Worm (Caenorhabditis elegans) whole organism, L3 larva: ENCODE measurements around the gene hmp-1.

Experiments
- ZK546.5 ChIP-seq: sonication (generic microtip); optimal IDR thresholded peaks from 2 replicates; lab custom pipeline; 2017; ENCODE audit warnings: missing biosample characterization, missing genetic modification characterization
- aly-2 ChIP-seq: fragments of 150-350 bp; optimal IDR thresholded peaks from 2 replicates; lab custom pipeline; 2014; ENCODE audit warnings: missing biosample characterization, missing genetic modification characterization
- ceh-16 ChIP-seq: sonication (generic microtip); optimal IDR thresholded peaks from 2 replicates; lab custom pipeline; 2017; ENCODE audit warnings: missing biosample characterization, missing genetic modification characterization
- ceh-82 ChIP-seq: fragments of 150-350 bp; optimal IDR thresholded peaks from 2 replicates; lab custom pipeline; 2014; ENCODE audit warnings: missing biosample characterization, missing genetic modification characterization
- ceh-9 ChIP-seq: sonication (generic microtip); optimal IDR thresholded peaks from 2 replicates; lab custom pipeline; 2018; ENCODE audit warnings: missing biosample characterization, missing genetic modification characterization
- daf-12 ChIP-seq: fragments of 150-350 bp; optimal IDR thresholded peaks from 2 replicates; lab custom pipeline; 2014; ENCODE audit warnings: missing biosample characterization, missing genetic modification reagents, missing genetic modification characterization
- egl-27 ChIP-seq: sonication (generic microtip); optimal IDR thresholded peaks from 4 replicates; lab custom pipeline; 2017; ENCODE audit warnings: missing biosample characterization, missing genetic modification reagents, missing genetic modification characterization
- egl-5 ChIP-seq: fragments of 150-350 bp; optimal IDR thresholded peaks from 2 replicates; lab custom pipeline; 2017; ENCODE audit warnings: missing biosample characterization, missing genetic modification reagents, missing genetic modification characterization, inconsistent platforms
- elt-2 ChIP-seq: sonication (generic microtip); optimal IDR thresholded peaks from 2 replicates; lab custom pipeline; 2016; ENCODE audit warnings: missing genetic modification reagents, mild to moderate bottlenecking, missing genetic modification characterization, missing compliant biosample characterization
- fkh-10 ChIP-seq: sonication (generic microtip); optimal IDR thresholded peaks from 2 replicates; lab custom pipeline; 2017; ENCODE audit warnings: missing biosample characterization, missing genetic modification reagents, missing genetic modification characterization
- fkh-2 ChIP-seq: fragments of 150-350 bp; optimal IDR thresholded peaks from 2 replicates; lab custom pipeline; 2014; ENCODE audit warnings: missing biosample characterization, missing genetic modification reagents, missing genetic modification characterization
- fos-1 ChIP-seq: fragments of 150-350 bp; optimal IDR thresholded peaks from 2 replicates; lab custom pipeline; 2014; ENCODE audit warnings: missing biosample characterization, missing genetic modification characterization
- hmg-11 ChIP-seq: sonication (generic microtip); optimal IDR thresholded peaks from 2 replicates; lab custom pipeline; 2016; ENCODE audit warnings: missing genetic modification characterization, missing compliant biosample characterization
- jun-1 ChIP-seq: fragments of 150-350 bp; optimal IDR thresholded peaks from 2 replicates; lab custom pipeline; 2014; ENCODE audit warnings: missing biosample characterization, missing genetic modification reagents, missing genetic modification characterization
- lin-15B ChIP-seq: fragments of 150-350 bp; optimal IDR thresholded peaks from 2 replicates; lab custom pipeline; 2014; ENCODE audit warnings: missing biosample characterization, missing genetic modification characterization
- lin-39 ChIP-seq: fragments of 150-350 bp; optimal IDR thresholded peaks from 2 replicates; lab custom pipeline; 2018; ENCODE audit warnings: missing biosample characterization, missing genetic modification reagents, missing genetic modification characterization
- lsy-12 ChIP-seq: sonication (generic microtip); optimal IDR thresholded peaks from 2 replicates; lab custom pipeline; 2016; ENCODE audit warnings: mild to moderate bottlenecking, missing genetic modification characterization, missing compliant biosample characterization
- mdl-1 ChIP-seq: fragments of 150-350 bp; optimal IDR thresholded peaks from 2 replicates; lab custom pipeline; 2014; ENCODE audit warnings: missing biosample characterization, missing genetic modification characterization
- nfya-1 ChIP-seq: sonication (generic microtip); optimal IDR thresholded peaks from 2 replicates; lab custom pipeline; 2017; ENCODE audit warnings: missing genetic modification characterization, mild to moderate bottlenecking, missing compliant biosample characterization, antibody characterized with exemption, moderate library complexity; ENCODE audit not compliant: insufficient read depth
- nhr-23 ChIP-seq: fragments of 150-350 bp; optimal IDR thresholded peaks from 2 replicates; lab custom pipeline; 2014; ENCODE audit warnings: missing biosample characterization, missing genetic modification reagents, missing genetic modification characterization
- nhr-25 ChIP-seq: sonication (generic microtip); optimal IDR thresholded peaks from 2 replicates; lab custom pipeline; 2017; ENCODE audit warnings: missing biosample characterization, missing genetic modification characterization
- nhr-28 ChIP-seq: fragments of 150-350 bp; optimal IDR thresholded peaks from 2 replicates; lab custom pipeline; 2014; ENCODE audit warnings: missing biosample characterization, missing genetic modification characterization
- nhr-43 ChIP-seq: sonication (generic microtip); optimal IDR thresholded peaks from 2 replicates; lab custom pipeline; 2016; ENCODE audit warnings: mild to moderate bottlenecking, missing genetic modification characterization, missing compliant biosample characterization; ENCODE audit not compliant: poor library complexity, severe bottlenecking
- nhr-67 ChIP-seq: fragments of 150-350 bp; optimal IDR thresholded peaks from 2 replicates; lab custom pipeline; 2014; ENCODE audit warnings: missing biosample characterization, missing genetic modification characterization
- nhr-76 ChIP-seq: fragments of 150-350 bp; sonication (generic microtip); optimal IDR thresholded peaks from 5 replicates; lab custom pipeline; 2014; ENCODE audit warnings: missing biosample characterization, missing genetic modification characterization
- pha-4 ChIP-seq: fragments of 150-350 bp; optimal IDR thresholded peaks from 2 replicates; lab custom pipeline; 2014; ENCODE audit warnings: missing biosample characterization, missing genetic modification reagents, missing genetic modification characterization
- pqm-1 ChIP-seq: fragments of 150-350 bp; optimal IDR thresholded peaks from 2 replicates; lab custom pipeline; 2017; ENCODE audit warnings: missing biosample characterization, missing genetic modification characterization, inconsistent platforms
- snpc-4 ChIP-seq: fragments of 150-350 bp; optimal IDR thresholded peaks from 2 replicates; lab custom pipeline; 2014; ENCODE audit warnings: missing biosample characterization, missing genetic modification characterization
- tbx-2 ChIP-seq: sonication (generic microtip); optimal IDR thresholded peaks from 2 replicates; lab custom pipeline; 2016; ENCODE audit warnings: mild to moderate bottlenecking, missing genetic modification characterization, missing compliant biosample characterization
- unc-39 ChIP-seq: sonication (generic microtip); optimal IDR thresholded peaks from 4 replicates; lab custom pipeline; 2017; ENCODE audit warnings: missing biosample characterization, missing genetic modification characterization
- ztf-4 ChIP-seq: fragments of 150-350 bp; optimal IDR thresholded peaks from 2 replicates; lab custom pipeline; 2014; ENCODE audit warnings: missing biosample characterization, missing genetic modification characterization

The hmp-1 gene

ce11 chrV:11843678-11844366, 1.8 kb upstream of the hmp-1 start, which contains the start of gene nphp-4:
TSS of gene nphp-4 (minus strand) at chrV:11843728.
- TF ChIP-seq ZK546.5 (tag; lab: Kevin White, UChicago) (no peak), lin-15B (tag; lab: Kevin White, UChicago) (no peak), unc-39 (tag; lab: Kevin White, UChicago) (no peak), mdl-1 (no peak), ceh-82 (tag; lab: Kevin White, UChicago) (no peak), ceh-9 (tag; lab: Kevin White, UChicago) (no peak), pqm-1 (no peak), nhr-76 (tag; lab: Kevin White, UChicago) (no peak)

- TF ChIP-seq nhr-23 (tag; lab: Kevin White, UChicago) (peak; percentile 28), daf-12 (tag; lab: Kevin White, UChicago) (no peak), egl-5 (tag; lab: Kevin White, UChicago) (no peak), jun-1 (tag; lab: Kevin White, UChicago) (peak; percentile 8), pha-4 (tag; lab: Kevin White, UChicago) (peak; percentile 40), nhr-25 (tag; lab: Kevin White, UChicago) (peak; percentile 59), snpc-4 (tag; lab: Kevin White, UChicago) (peak; percentile 37), unc-39 (tag; lab: Kevin White, UChicago) (no peak), fos-1 (tag; lab: Kevin White, UChicago) (peak; percentile 43), lin-15B (tag; lab: Kevin White, UChicago) (no peak), egl-27 (no peak), ZK546.5 (tag; lab: Kevin White, UChicago) (no peak), elt-2 (tag; lab: Kevin White, UChicago) (peak; percentile 8), tbx-2 (tag; lab: Kevin White, UChicago) (peak; percentile 4), lin-39 (tag; lab: Kevin White, UChicago) (peak; percentile 42), nfya-1 (tag; lab: Kevin White, UChicago) (peak; percentile 42), hmg-11 (tag; lab: Kevin White, UChicago) (peak; percentile 62)
- TF ChIP-seq, all 47 proteins: peak for 11
These were observed 843 bp upstream of the hmp-1 start for ce11 chrV:11844828-11845227.

- TF ChIP-seq ceh-16 (tag; lab: Kevin White, UChicago) (no peak), unc-39 (tag; lab: Kevin White, UChicago) (no peak), fkh-10 (GFP tag; lab: Kevin White, UChicago) (no peak), daf-12 (tag; lab: Kevin White, UChicago) (no peak), pqm-1 (no peak), pha-4 (tag; lab: Kevin White, UChicago) (peak; percentile 77)
- TF ChIP-seq, all 47 proteins: peak for 1
These were observed 1.3 kb downstream of the hmp-1 start for ce11 chrV:11846969-11847368.

DNA sequence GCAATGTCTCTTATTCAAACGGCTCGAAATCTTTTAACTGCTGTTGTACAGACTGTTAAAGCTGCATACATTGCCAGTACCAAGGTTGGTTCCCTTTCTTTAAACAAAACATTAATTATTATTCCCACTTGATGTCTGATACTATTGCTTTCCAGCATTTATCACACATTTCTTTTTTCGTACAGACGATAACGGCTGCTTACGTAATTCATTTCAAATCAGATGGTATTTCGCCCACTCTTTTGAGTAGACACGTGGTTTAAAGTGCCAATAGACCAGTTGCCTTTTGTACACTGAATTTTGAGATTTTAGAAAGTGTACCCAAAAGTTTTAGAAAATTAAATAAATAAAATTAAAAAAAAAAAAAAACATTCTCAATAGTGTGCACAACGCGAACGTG, 3.7 kb downstream of the hmp-1 start:
- TF ChIP-seq nhr-23 (tag; lab: Kevin White, UChicago) = no peak
- TF ChIP-seq elt-2 (tag; lab: Kevin White, UChicago) = peak; percentile 66
- TF ChIP-seq nhr-43 (tag; lab: Kevin White, UChicago) = no peak
- peak; percentile 30 for TF ChIP-seq pqm-1

DNA sequence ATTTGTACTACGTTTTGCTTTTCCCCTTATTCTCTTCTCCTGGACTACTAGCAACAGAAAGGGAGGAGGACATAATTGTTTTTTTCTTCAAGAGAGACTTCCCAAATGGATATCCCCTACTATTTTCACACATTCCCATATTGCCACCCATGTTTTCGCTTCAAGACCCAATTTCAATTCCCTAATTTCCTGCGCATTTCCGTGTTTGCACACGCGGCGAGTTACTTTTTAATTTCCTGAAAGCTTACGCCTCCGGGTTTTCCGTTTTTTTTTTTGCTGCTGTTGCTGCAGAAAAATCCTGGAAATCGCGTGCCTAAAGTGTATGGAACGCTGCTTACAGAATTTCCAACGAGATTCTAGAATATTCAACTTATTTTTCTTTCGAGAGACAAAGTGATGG, 6.6 kb downstream of the hmp-1 start:
- peak; percentile 15 for TF ChIP-seq lin-39 (tag; lab: Kevin White, UChicago)
- no peak for TF ChIP-seq aly-2 (tag; lab: Kevin White, UChicago)
- TF ChIP-seq ZK546.5 (tag; lab: Kevin White, UChicago) = no peak

ce11 chrV:11853723-11854122, 8.1 kb downstream of the hmp-1 start:
- TF ChIP-seq jun-1 (tag; lab: Kevin White, UChicago) (no peak), fos-1 (tag; lab: Kevin White, UChicago) (no peak), lin-39 (tag; lab: Kevin White, UChicago) (no peak), egl-5 (tag; lab: Kevin White, UChicago) (no peak), nhr-67 (tag; lab: Kevin White, UChicago) (no peak), lsy-12 (tag; lab: Kevin White, UChicago) (no peak), nfya-1 (tag; lab: Kevin White, UChicago) (no peak), egl-27 (no peak), nhr-28 (tag; lab: Kevin White, UChicago) (no peak), ztf-4 (tag; lab: Kevin White, UChicago) (no peak), elt-2 (tag; lab: Kevin White, UChicago) (peak; percentile 33), ceh-82 (tag; lab: Kevin White, UChicago) (no peak), fkh-10 (GFP tag; lab: Kevin White, UChicago) (no peak), mdl-1 (no peak), fkh-2 (tag; lab: Kevin White, UChicago) (no peak), unc-39 (tag; lab: Kevin White, UChicago) (no peak), pha-4 (tag; lab: Kevin White, UChicago) (peak; percentile 20)
- TF ChIP-seq, all 47 proteins: peak for 2
